Comparison of ENCODE assay signal across 1 fruit fly cellular context in the genomic region with DNA sequence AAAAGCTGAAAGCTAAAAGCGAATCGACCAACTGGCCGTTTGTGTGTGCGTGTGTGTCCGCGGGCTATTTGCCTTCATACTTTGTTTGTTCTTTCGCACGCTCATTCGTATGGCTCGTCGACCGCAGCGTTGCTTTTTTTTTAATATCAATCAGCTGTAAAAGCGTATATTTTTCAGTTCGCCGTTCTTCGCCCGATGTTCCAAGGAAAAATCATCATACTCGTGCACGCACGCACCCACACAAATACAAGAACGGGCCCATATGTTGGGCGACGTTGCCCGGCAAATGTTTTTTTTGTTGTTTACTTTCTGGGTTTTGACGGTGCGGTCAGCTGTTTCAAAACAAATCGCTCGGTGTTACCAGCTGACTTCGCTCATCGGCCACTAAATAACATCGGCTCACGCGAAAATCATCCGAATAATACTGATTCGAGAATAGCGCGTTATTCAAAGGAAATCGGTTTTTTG.
TF ChIP-seq lines count a peak whose summit lies in the region.

Gene E2f1, minus strand, starts transcription at position 213 of the 468 bp plus-strand sequence.

TF ChIP-seq in whole organism, embryonic, 481 proteins besides CTCF, POLR2A, EP300 and RAD21 (continued from another document):
- TF ChIP-seq Myb (GFP tag; optimal IDR thresholded peaks at IDR 0.05; lab: Kevin White, UChicago) (peak; percentile 96), Doc2 (GFP tag; IDR thresholded peaks at IDR 0.05; lab: Robert Waterston, UW) (no peak), caup (GFP tag; optimal IDR thresholded peaks at IDR 0.05; lab: Kevin White, UChicago; ENCODE audit: severe bottlenecking) (no peak), wdn (GFP tag; IDR thresholded peaks at IDR 0.05; lab: Robert Waterston, UW) (no peak), CG17186 (GFP tag; optimal IDR thresholded peaks at IDR 0.05; lab: Kevin White, UChicago) (peak; percentile 47), CG13894 (tag; optimal IDR thresholded peaks at IDR 0.05; lab: Kevin White, UChicago) (peak; percentile 75), CG17612 (GFP tag; IDR thresholded peaks at IDR 0.05; lab: Robert Waterston, UW) (no peak), kah (GFP tag; optimal IDR thresholded peaks at IDR 0.05; lab: Kevin White, UChicago) (peak; percentile 58), org-1 (GFP tag; optimal IDR thresholded peaks at IDR 0.05; lab: Kevin White, UChicago) (peak; percentile 5), CG14667 (GFP tag; IDR thresholded peaks at IDR 0.05; lab: Robert Waterston, UW) (no peak), bab2 (GFP tag; optimal IDR thresholded peaks at IDR 0.05; lab: Kevin White, UChicago) (no peak), lmd (GFP tag; IDR thresholded peaks at IDR 0.05; lab: Robert Waterston, UW) (no peak), Rfx (GFP tag; IDR thresholded peaks at IDR 0.05; lab: Robert Waterston, UW) (peak; percentile 42), CG7963 (GFP tag; IDR thresholded peaks at IDR 0.05; lab: Robert Waterston, UW; ENCODE audit: partially characterized antibody) (0 out of 3 replicates have a peak, but pooled peaks have one; percentile 7), D19A (tag; optimal IDR thresholded peaks at IDR 0.05; lab: Kevin White, UChicago) (peak; percentile 8), CG10543 (GFP tag; optimal IDR thresholded peaks at IDR 0.05; lab: Kevin White, UChicago) (peak; percentile 49), scrt (GFP tag; optimal IDR thresholded peaks at IDR 0.05; lab: Kevin White, UChicago) (peak; percentile 18), CG10462 (GFP tag; optimal IDR thresholded peaks at IDR 0.05; lab: Kevin White, UChicago) (no peak), CG15601 (tag; optimal IDR thresholded peaks at IDR 0.05; lab: Kevin White, UChicago) (peak; percentile 53), psq (GFP tag; optimal IDR thresholded peaks at IDR 0.05; lab: Kevin White, UChicago) (peak; percentile 13), Opbp (GFP tag; IDR thresholded peaks at IDR 0.05; lab: Robert Waterston, UW; ENCODE audit: partially characterized antibody) (peak; percentile 89), Eip74EF (GFP tag; optimal IDR thresholded peaks at IDR 0.05; lab: Kevin White, UChicago) (no peak), twi (tag; optimal IDR thresholded peaks at IDR 0.05; lab: Kevin White, UChicago) (peak; percentile 77), Xbp1 (GFP tag; optimal IDR thresholded peaks at IDR 0.05; lab: Kevin White, UChicago) (no peak), MTF-1 (GFP tag; optimal IDR thresholded peaks at IDR 0.05; lab: Kevin White, UChicago; ENCODE audit: borderline replicate concordance) (peak; percentile 30), eyg (GFP tag; optimal IDR thresholded peaks at IDR 0.05; lab: Kevin White, UChicago) (no peak), E2f1 (GFP tag; IDR thresholded peaks at IDR 0.05; lab: Robert Waterston, UW) (peak; percentile 47; the same call in 1 of the 2 replicates), Xrp1 (GFP tag; IDR thresholded peaks at IDR 0.05; lab: Robert Waterston, UW) (no peak), B-H2 (GFP tag; optimal IDR thresholded peaks at IDR 0.05; lab: Kevin White, UChicago) (peak; percentile 6), row (GFP tag; IDR thresholded peaks at IDR 0.05; lab: Robert Waterston, UW) (peak; percentile 29; the same call in 1 of the 3 replicates), NC2β (GFP tag; optimal IDR thresholded peaks at IDR 0.05; lab: Kevin White, UChicago) (no peak), az2 (GFP tag; optimal IDR thresholded peaks at IDR 0.05; lab: Kevin White, UChicago) (no peak), CG10959 (GFP tag; IDR thresholded peaks at IDR 0.05; lab: Robert Waterston, UW) (no peak), Ets97D (GFP tag; optimal IDR thresholded peaks at IDR 0.05; lab: Kevin White, UChicago) (peak; percentile 76), CG8290 (GFP tag; optimal IDR thresholded peaks at IDR 0.05; lab: Kevin White, UChicago) (peak; percentile 8), CG8290 (tag; optimal IDR thresholded peaks at IDR 0.05; lab: Kevin White, UChicago) (peak in 1 of 2 experiments; percentile 44)
